Worm (Caenorhabditis elegans) whole organism, L1 larva: ENCODE measurements around the gene F16G10.13.

Experiments used
- C04F5.9 ChIP-seq: sonication (generic microtip); optimal IDR thresholded peaks from 2 replicates; lab custom pipeline; 2016; ENCODE audit warnings: missing genetic modification characterization, missing compliant biosample characterization
- aha-1 ChIP-seq: fragments of 150-350 bp; optimal IDR thresholded peaks from 2 replicates; lab custom pipeline; 2014; ENCODE audit warnings: missing biosample characterization, missing genetic modification characterization
- alr-1 ChIP-seq: fragments of 200-800 bp; sonication (Bioruptor generic); optimal IDR thresholded peaks from 2 replicates; lab custom pipeline; 2018; ENCODE audit warnings: borderline replicate concordance, mild to moderate bottlenecking, missing genetic modification characterization, missing compliant biosample characterization
- aly-2 ChIP-seq: fragments of 150-350 bp; optimal IDR thresholded peaks from 2 replicates; lab custom pipeline; 2014; ENCODE audit warnings: missing biosample characterization, missing genetic modification characterization
- ama-1 ChIP-seq: fragments of 150-350 bp; optimal IDR thresholded peaks from 2 replicates; lab custom pipeline; 2014
- blmp-1 ChIP-seq: fragments of 150-350 bp; optimal IDR thresholded peaks from 2 replicates; lab custom pipeline; 2014; ENCODE audit warnings: missing biosample characterization, missing genetic modification characterization
- ceh-63 ChIP-seq: fragments of 200-800 bp; sonication (Bioruptor generic); optimal IDR thresholded peaks from 2 replicates; lab custom pipeline; 2018; ENCODE audit warnings: mild to moderate bottlenecking, missing genetic modification characterization, missing compliant biosample characterization
- ceh-8 ChIP-seq: fragments of 200-800 bp; sonication (Bioruptor generic); optimal IDR thresholded peaks from 2 replicates; lab custom pipeline; 2018; ENCODE audit warnings: mild to moderate bottlenecking, missing genetic modification characterization, moderate library complexity, missing compliant biosample characterization
- ceh-90 ChIP-seq: sonication (generic microtip); optimal IDR thresholded peaks from 2 replicates; lab custom pipeline; 2016; ENCODE audit warnings: missing genetic modification characterization, missing compliant biosample characterization
- ces-1 ChIP-seq: fragments of 150-350 bp; optimal IDR thresholded peaks from 2 replicates; lab custom pipeline; 2014; ENCODE audit warnings: missing biosample characterization, missing genetic modification reagents, missing genetic modification characterization
- dsc-1 ChIP-seq: sonication (generic microtip); optimal IDR thresholded peaks from 2 replicates; lab custom pipeline; 2016; ENCODE audit warnings: mild to moderate bottlenecking, missing genetic modification characterization, missing compliant biosample characterization
- efl-1 ChIP-seq, 4 experiments: fragments of 150-350 bp; optimal IDR thresholded peaks in 3 of 4; peaks in 1 of 4; 1 replicate in 1 of 4; 2 replicates in 3 of 4; lab custom pipeline; 2014; ENCODE audit warnings: missing biosample characterization in 2 of 4, missing genetic modification characterization in 2 of 4, missing genetic modification reagents in 2 of 4
- egl-13 ChIP-seq: sonication (generic microtip); optimal IDR thresholded peaks from 2 replicates; lab custom pipeline; 2016; ENCODE audit warnings: missing genotype, missing genetic modification reagents, missing genetic modification characterization, missing compliant biosample characterization
- elt-3 ChIP-seq, 6 experiments: fragments of 150-350 bp in 1 of 6; sonication (generic microtip); optimal IDR thresholded peaks; 2 replicates each; lab custom pipeline; 2017 to 2018; ENCODE audit warnings: missing biosample characterization in 6 of 6, missing genetic modification characterization in 6 of 6, inconsistent platforms in 1 of 6
- ets-5 ChIP-seq: fragments of 200-800 bp; sonication (Bioruptor generic); IDR thresholded peaks from 2 replicates; pipeline ENCODE4 v1.3.6; 2022; ENCODE audit warnings: missing genetic modification characterization, missing compliant biosample characterization
- fos-1 ChIP-seq: fragments of 150-350 bp; optimal IDR thresholded peaks from 2 replicates; lab custom pipeline; 2014; ENCODE audit warnings: missing biosample characterization, missing genetic modification characterization
- grh-1 ChIP-seq: fragments of 200-800 bp; sonication (Bioruptor generic); IDR thresholded peaks from 2 replicates; pipeline ENCODE4 v1.3.6; 2022; ENCODE audit warnings: missing genetic modification reagents, missing genetic modification characterization, missing compliant biosample characterization
- hlh-4 ChIP-seq: sonication (generic microtip); optimal IDR thresholded peaks from 2 replicates; lab custom pipeline; 2016; ENCODE audit warnings: mild to moderate bottlenecking, missing genetic modification characterization, missing compliant biosample characterization
- hpl-2 ChIP-seq: fragments of 150-350 bp; optimal IDR thresholded peaks from 2 replicates; lab custom pipeline; 2014; ENCODE audit warnings: missing biosample characterization, missing genetic modification reagents, missing genetic modification characterization
- jun-1 ChIP-seq: fragments of 150-350 bp; optimal IDR thresholded peaks from 2 replicates; lab custom pipeline; 2014; ENCODE audit warnings: missing biosample characterization, missing genetic modification reagents, missing genetic modification characterization
- lin-13 ChIP-seq: fragments of 150-350 bp; optimal IDR thresholded peaks from 2 replicates; lab custom pipeline; 2014; ENCODE audit warnings: missing biosample characterization, missing genetic modification reagents, missing genetic modification characterization
- lin-14 ChIP-seq: fragments of 200-800 bp; sonication (Bioruptor generic); optimal IDR thresholded peaks from 2 replicates; lab custom pipeline; 2018; ENCODE audit warnings: mild to moderate bottlenecking, missing genetic modification characterization, moderate library complexity, missing compliant biosample characterization
- lin-35 ChIP-seq, 2 experiments: fragments of 150-350 bp; optimal IDR thresholded peaks; 2 replicates each; lab custom pipeline; 2014; ENCODE audit warnings: missing biosample characterization in 2 of 2, missing genetic modification characterization in 2 of 2, missing genetic modification reagents in 2 of 2
- lin-39 ChIP-seq: fragments of 150-350 bp; optimal IDR thresholded peaks from 2 replicates; lab custom pipeline; 2014; ENCODE audit warnings: missing biosample characterization, missing genetic modification reagents, missing genetic modification characterization
- lir-3 ChIP-seq: sonication (generic microtip); optimal IDR thresholded peaks from 2 replicates; lab custom pipeline; 2016; ENCODE audit warnings: mild to moderate bottlenecking, missing genetic modification characterization, moderate library complexity, missing compliant biosample characterization; ENCODE audit not compliant: poor library complexity
- mab-9 ChIP-seq: fragments of 200-800 bp; sonication (Bioruptor generic); IDR thresholded peaks from 2 replicates; pipeline ENCODE4 v1.3.6; 2022; ENCODE audit warnings: missing genetic modification reagents, missing genetic modification characterization, missing compliant biosample characterization
- mep-1 ChIP-seq: fragments of 150-350 bp; optimal IDR thresholded peaks from 2 replicates; lab custom pipeline; 2014; ENCODE audit warnings: missing biosample characterization, missing genetic modification characterization
- nhr-20 ChIP-seq: sonication (generic microtip); optimal IDR thresholded peaks from 2 replicates; lab custom pipeline; 2016; ENCODE audit warnings: mild to moderate bottlenecking, missing genetic modification characterization, missing compliant biosample characterization
- nhr-237 ChIP-seq: fragments of 150-350 bp; optimal IDR thresholded peaks from 2 replicates; lab custom pipeline; 2014; ENCODE audit warnings: missing biosample characterization, missing genetic modification characterization
- nhr-28 ChIP-seq: fragments of 150-350 bp; optimal IDR thresholded peaks from 2 replicates; lab custom pipeline; 2014; ENCODE audit warnings: missing biosample characterization, missing genetic modification characterization
- nhr-71 ChIP-seq: sonication (generic microtip); optimal IDR thresholded peaks from 2 replicates; lab custom pipeline; 2016; ENCODE audit warnings: mild to moderate bottlenecking, missing genetic modification characterization, moderate library complexity, missing compliant biosample characterization
- nhr-77 ChIP-seq: fragments of 150-350 bp; optimal IDR thresholded peaks from 2 replicates; lab custom pipeline; 2014; ENCODE audit warnings: missing biosample characterization, missing genetic modification characterization
- nhr-84 ChIP-seq: sonication (generic microtip); optimal IDR thresholded peaks from 2 replicates; lab custom pipeline; 2017; ENCODE audit warnings: missing biosample characterization, missing genetic modification characterization
- nhr-90 ChIP-seq: sonication (generic microtip); optimal IDR thresholded peaks from 2 replicates; lab custom pipeline; 2016; ENCODE audit warnings: mild to moderate bottlenecking, missing genetic modification characterization, missing compliant biosample characterization; ENCODE audit not compliant: poor library complexity
- pag-3 ChIP-seq: sonication (generic microtip); optimal IDR thresholded peaks from 2 replicates; lab custom pipeline; 2017; ENCODE audit warnings: missing genetic modification characterization, mild to moderate bottlenecking, missing compliant biosample characterization, antibody characterized with exemption, borderline replicate concordance; ENCODE audit not compliant: insufficient read depth
- pqm-1 ChIP-seq: sonication (generic microtip); optimal IDR thresholded peaks from 3 replicates; lab custom pipeline; 2017; ENCODE audit warnings: missing biosample characterization, missing genetic modification characterization
- skn-1 ChIP-seq: fragments of 150-350 bp; optimal IDR thresholded peaks from 2 replicates; lab custom pipeline; 2014; ENCODE audit warnings: missing biosample characterization, missing genetic modification characterization
- snpc-4 ChIP-seq: fragments of 150-350 bp; optimal IDR thresholded peaks from 2 replicates; lab custom pipeline; 2014; ENCODE audit warnings: missing biosample characterization, missing genetic modification characterization
- sup-37 ChIP-seq: fragments of 200-800 bp; sonication (Bioruptor generic); optimal IDR thresholded peaks from 2 replicates; lab custom pipeline; 2018; ENCODE audit warnings: mild to moderate bottlenecking, missing genetic modification characterization, missing compliant biosample characterization
- swsn-7 ChIP-seq: sonication (generic microtip); optimal IDR thresholded peaks from 2 replicates; lab custom pipeline; 2016; ENCODE audit warnings: missing genetic modification characterization, missing compliant biosample characterization
- tbx-2 ChIP-seq: sonication (generic microtip); optimal IDR thresholded peaks from 2 replicates; lab custom pipeline; 2016; ENCODE audit warnings: missing genetic modification characterization, missing compliant biosample characterization
- tlp-1 ChIP-seq: fragments of 150-350 bp; optimal IDR thresholded peaks from 2 replicates; lab custom pipeline; 2014; ENCODE audit warnings: missing biosample characterization, missing genetic modification characterization
- unc-30 ChIP-seq: sonication (generic microtip); optimal IDR thresholded peaks from 2 replicates; lab custom pipeline; 2017; ENCODE audit warnings: missing biosample characterization, missing genetic modification characterization
- unc-62 ChIP-seq: fragments of 150-350 bp; optimal IDR thresholded peaks from 2 replicates; lab custom pipeline; 2014; ENCODE audit warnings: missing biosample characterization, missing genetic modification reagents, missing genetic modification characterization
- vab-15 ChIP-seq: sonication (generic microtip); optimal IDR thresholded peaks from 2 replicates; lab custom pipeline; 2017; ENCODE audit warnings: missing genotype, mild to moderate bottlenecking, missing genetic modification characterization, missing compliant biosample characterization
- zag-1 ChIP-seq: fragments of 150-350 bp; optimal IDR thresholded peaks from 2 replicates; lab custom pipeline; 2014; ENCODE audit warnings: missing biosample characterization, missing genetic modification characterization
- zip-4 ChIP-seq: fragments of 200-800 bp; sonication (Bioruptor generic); optimal IDR thresholded peaks from 2 replicates; lab custom pipeline; 2018; ENCODE audit warnings: mild to moderate bottlenecking, missing genetic modification characterization, moderate library complexity, missing compliant biosample characterization

Gene F16G10.13

ce11 chrII:2395864-2396263, at the start of gene F16G10.13:
Gene F16G10.13 (minus strand): TSS chrII:2395964.
- TF ChIP-seq aly-2 (tag; lab: Kevin White, UChicago): no peak
- no peak for TF ChIP-seq elt-3 (tag; optimal IDR thresholded peaks at IDR 0.05; lab: Kevin White, UChicago)
- TF ChIP-seq nhr-77 (tag; lab: Kevin White, UChicago): no peak
- TF ChIP-seq, all 84 proteins: peak for 0

ce11 chrII:2445164-2445563, 49.4 kb upstream of the F16G10.13 start:
- no peak for TF ChIP-seq nhr-28
- TF ChIP-seq efl-1 (optimal IDR thresholded peaks at IDR 0.05; lab: Kevin White, UChicago): no peak
- TF ChIP-seq efl-1 (GFP tag; optimal IDR thresholded peaks at IDR 0.05 in 1 of 2; lab: Kevin White, UChicago): peak in 1 of 2 experiments; percentile 7

- TF ChIP-seq unc-62 (GFP tag; lab: Kevin White, UChicago) (no peak), nhr-90 (tag; lab: Kevin White, UChicago) (no peak), grh-1 (GFP tag; lab: Robert Waterston, UW) (no peak), zag-1 (tag; lab: Kevin White, UChicago) (no peak), swsn-7 (tag; lab: Kevin White, UChicago) (no peak), mep-1 (tag; lab: Kevin White, UChicago) (no peak), pag-3 (tag; lab: Kevin White, UChicago) (no peak), fos-1 (no peak), ces-1 (GFP tag; lab: Kevin White, UChicago) (no peak), lin-13 (GFP tag; lab: Kevin White, UChicago) (no peak), hpl-2 (GFP tag; lab: Kevin White, UChicago) (no peak), nhr-84 (tag; lab: Kevin White, UChicago) (no peak), lin-14 (GFP tag; lab: Kevin White, UChicago) (no peak), snpc-4 (no peak), ets-5 (GFP tag; lab: Robert Waterston, UW) (no peak), ceh-63 (no peak)
Measured at ce11 chrII:2442979-2443378, 47.2 kb upstream of the F16G10.13 start, which contains the start of gene vab-19. Gene vab-19 (plus strand): TSS chrII:2443279.

ce11 chrII:2442243-2442642, 46.5 kb upstream of the F16G10.13 start:
- no peak for TF ChIP-seq swsn-7 (tag; lab: Kevin White, UChicago)
- no peak for TF ChIP-seq lin-39 (tag; lab: Kevin White, UChicago)
- no peak for TF ChIP-seq ceh-90 (tag; lab: Kevin White, UChicago)
- TF ChIP-seq C04F5.9 (tag; lab: Kevin White, UChicago): no peak
- TF ChIP-seq nhr-71: peak; percentile 37
- TF ChIP-seq lin-35 (GFP tag; optimal IDR thresholded peaks at IDR 0.05; lab: Kevin White, UChicago): peak in 1 of 2 experiments; percentile 53
- peak; percentile 54 for TF ChIP-seq nhr-20 (tag; lab: Kevin White, UChicago)
- peak; percentile 75 for TF ChIP-seq blmp-1 (tag; lab: Kevin White, UChicago)
- TF ChIP-seq jun-1 (tag; lab: Kevin White, UChicago): no peak
- no peak for TF ChIP-seq grh-1 (GFP tag; lab: Robert Waterston, UW)
- peak; percentile 19 for TF ChIP-seq tbx-2 (tag; lab: Kevin White, UChicago)
- no peak for TF ChIP-seq mab-9
- no peak for TF ChIP-seq unc-62 (GFP tag; lab: Kevin White, UChicago)
- TF ChIP-seq lir-3: no peak
- no peak for TF ChIP-seq unc-30 (tag; lab: Kevin White, UChicago)
- TF ChIP-seq pqm-1 (tag; lab: Kevin White, UChicago): no peak
- TF ChIP-seq alr-1 (tag; lab: Kevin White, UChicago): no peak
- no peak for TF ChIP-seq hlh-4
- TF ChIP-seq sup-37 (GFP tag; lab: Kevin White, UChicago): no peak
- no peak for TF ChIP-seq egl-13 (tag; lab: Kevin White, UChicago)
- TF ChIP-seq ama-1 (lab: Kevin White, UChicago): no peak
- TF ChIP-seq ceh-8 (GFP tag; lab: Kevin White, UChicago): no peak
- TF ChIP-seq zip-4: no peak
- no peak for TF ChIP-seq nhr-77 (tag; lab: Kevin White, UChicago)
- TF ChIP-seq skn-1: no peak
- TF ChIP-seq aha-1 (tag; lab: Kevin White, UChicago): no peak
- TF ChIP-seq nhr-237 (tag; lab: Kevin White, UChicago): no peak
- no peak for TF ChIP-seq ces-1 (GFP tag; lab: Kevin White, UChicago)
- no peak for TF ChIP-seq dsc-1 (tag; lab: Kevin White, UChicago)
- peak; percentile 47 for TF ChIP-seq mep-1 (tag; lab: Kevin White, UChicago)
- no peak for TF ChIP-seq pag-3 (tag; lab: Kevin White, UChicago)
- TF ChIP-seq vab-15 (tag; lab: Kevin White, UChicago): no peak
- no peak for TF ChIP-seq tlp-1 (tag; lab: Kevin White, UChicago)
